Fruit fly (Drosophila melanogaster): Measurements from ENCODE around the gene Dhps.

DNA sequence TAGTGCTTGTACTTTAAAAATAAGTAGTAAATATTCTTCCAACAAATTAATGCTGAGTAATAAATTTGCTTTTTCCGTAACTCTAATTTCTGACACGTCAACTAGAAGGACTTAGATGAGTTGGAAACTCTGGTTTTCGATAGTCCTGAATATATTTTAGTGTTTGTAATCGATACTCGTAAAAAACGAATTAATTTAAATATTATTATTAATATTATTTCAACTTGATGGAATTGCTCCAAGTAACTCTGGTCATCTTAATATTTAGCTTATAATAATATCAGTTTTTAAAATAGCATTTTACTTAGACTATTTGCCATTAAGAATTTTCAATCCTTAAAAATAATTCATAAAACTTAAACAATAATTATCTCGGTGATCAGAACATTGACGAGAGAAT lies 42.5 kb downstream of the Dhps start, which contains the start of gene CG7213:
- TF ChIP-seq pan (optimal IDR thresholded peaks at IDR 0.05) (no peak), Abd-B (GFP tag; optimal IDR thresholded peaks at IDR 0.05) (no peak), br (GFP tag; optimal IDR thresholded peaks at IDR 0.05) (no peak), Hnf4 (GFP tag; optimal IDR thresholded peaks at IDR 0.05) (no peak), Dif (GFP tag; optimal IDR thresholded peaks at IDR 0.05; ENCODE audit: partially characterized antibody) (no peak), GATAd (GFP tag; optimal IDR thresholded peaks at IDR 0.05) (no peak), h (GFP tag; optimal IDR thresholded peaks at IDR 0.05) (no peak), N (GFP tag; optimal IDR thresholded peaks at IDR 0.05) (no peak), CG32264 (GFP tag; optimal IDR thresholded peaks at IDR 0.05) (no peak), Hr78 (GFP tag; optimal IDR thresholded peaks at IDR 0.05) (no peak)

All from whole organism, wandering third instar larva.